Fruit fly (Drosophila melanogaster) Kc167 (cell line): Measurements from ENCODE around the gene pav.

ENCODE experiments used
- h ChIP-seq: fragments of >200 bp; optimal IDR thresholded peaks from 3 replicates; lab custom pipeline; 2018; ENCODE audit warnings: missing external identifiers
- ttk ChIP-seq: sonication (Bioruptor generic); optimal IDR thresholded peaks from 2 replicates; lab custom pipeline; 2017; ENCODE audit warnings: missing external identifiers

DNA sequence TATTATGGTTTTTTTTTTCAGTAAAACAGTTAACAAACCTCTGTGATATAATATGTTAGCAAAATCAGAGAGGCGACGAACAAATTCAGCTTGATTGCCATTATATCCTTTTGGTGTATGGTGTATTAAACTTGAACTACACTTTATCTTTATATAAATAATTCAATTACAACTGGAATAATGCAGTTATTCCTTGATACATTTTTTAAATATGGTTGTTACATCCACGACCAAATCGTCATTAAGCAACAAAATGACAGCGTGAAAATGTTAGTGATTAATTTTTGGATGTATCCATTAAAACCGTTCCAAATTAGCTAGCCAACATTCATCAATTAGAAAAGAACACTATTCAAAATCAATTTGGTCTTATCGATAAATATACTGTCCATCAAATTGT lies 24.9 kb downstream of the pav start, which contains the start of gene CG33764:
- TF ChIP-seq ttk: no peak
- no peak for TF ChIP-seq h (lab: Kevin White, UChicago)
